Worm (Caenorhabditis elegans) whole organism, L4 larva: Measurements from ENCODE around the gene srx-125.
A peak's percentile ranks its signal among the peaks of the same experiment; 100 is the strongest.

Source experiments
- D1046.2 ChIP-seq: fragments of 200-800 bp; sonication (Bioruptor generic); IDR thresholded peaks from 2 replicates; pipeline ENCODE4 v1.3.6; 2022; ENCODE audit warnings: missing genetic modification characterization, missing compliant biosample characterization
- aha-1 ChIP-seq: fragments of 150-350 bp; peaks from one replicate; lab custom pipeline; 2014; ENCODE audit warnings: missing biosample characterization, missing genetic modification characterization
- ama-1 ChIP-seq: fragments of 150-350 bp; optimal IDR thresholded peaks from 2 replicates; lab custom pipeline; 2014; ENCODE audit warnings: inconsistent platforms, mixed read lengths
- dpl-1 ChIP-seq: fragments of 150-350 bp; optimal IDR thresholded peaks from 2 replicates; lab custom pipeline; 2014; ENCODE audit warnings: missing biosample characterization, missing genetic modification reagents, missing genetic modification characterization
- duxl-1 ChIP-seq: sonication (generic microtip); optimal IDR thresholded peaks from 2 replicates; lab custom pipeline; 2016; ENCODE audit warnings: mild to moderate bottlenecking, missing genetic modification characterization, moderate library complexity, missing compliant biosample characterization; ENCODE audit not compliant: poor library complexity
- egl-43 ChIP-seq: fragments of 200-800 bp; sonication (Bioruptor generic); IDR thresholded peaks from 2 replicates; pipeline ENCODE4 v1.3.6; 2022; ENCODE audit warnings: missing genetic modification reagents, missing genetic modification characterization, missing compliant biosample characterization
- lin-13 ChIP-seq: fragments of 150-350 bp; optimal IDR thresholded peaks from 2 replicates; lab custom pipeline; 2014; ENCODE audit warnings: missing biosample characterization, missing genetic modification reagents, missing genetic modification characterization
- lin-29 ChIP-seq: fragments of 200-800 bp; sonication (Bioruptor generic); IDR thresholded peaks from 2 replicates; pipeline ENCODE4 v1.3.6; 2022; ENCODE audit warnings: missing genetic modification reagents, missing genetic modification characterization, missing compliant biosample characterization
- mxl-2 ChIP-seq: fragments of 200-800 bp; sonication (Bioruptor generic); conservative IDR thresholded peaks from 2 replicates; pipeline ENCODE4 v1.3.6; 2022; ENCODE audit warnings: missing genetic modification reagents, missing genetic modification characterization, missing compliant biosample characterization
- nhr-102 ChIP-seq: sonication (generic microtip); optimal IDR thresholded peaks from 2 replicates; lab custom pipeline; 2016; ENCODE audit warnings: mild to moderate bottlenecking, missing genetic modification characterization, moderate library complexity, missing compliant biosample characterization
- rbr-2 ChIP-seq: sonication (generic microtip); optimal IDR thresholded peaks from 2 replicates; lab custom pipeline; 2016; ENCODE audit warnings: missing genotype, missing genetic modification characterization, missing compliant biosample characterization
- set-16 ChIP-seq: fragments of 200-800 bp; sonication (Bioruptor generic); IDR thresholded peaks from 2 replicates; pipeline ENCODE4 v1.3.6; 2022; ENCODE audit warnings: missing genetic modification reagents, missing genetic modification characterization, missing compliant biosample characterization
- zip-11 ChIP-seq: fragments of 200-800 bp; sonication (Bioruptor generic); IDR thresholded peaks from 2 replicates; pipeline ENCODE4 v1.3.6; 2022; ENCODE audit warnings: missing genetic modification characterization, missing compliant biosample characterization

The srx-125 gene

DNA sequence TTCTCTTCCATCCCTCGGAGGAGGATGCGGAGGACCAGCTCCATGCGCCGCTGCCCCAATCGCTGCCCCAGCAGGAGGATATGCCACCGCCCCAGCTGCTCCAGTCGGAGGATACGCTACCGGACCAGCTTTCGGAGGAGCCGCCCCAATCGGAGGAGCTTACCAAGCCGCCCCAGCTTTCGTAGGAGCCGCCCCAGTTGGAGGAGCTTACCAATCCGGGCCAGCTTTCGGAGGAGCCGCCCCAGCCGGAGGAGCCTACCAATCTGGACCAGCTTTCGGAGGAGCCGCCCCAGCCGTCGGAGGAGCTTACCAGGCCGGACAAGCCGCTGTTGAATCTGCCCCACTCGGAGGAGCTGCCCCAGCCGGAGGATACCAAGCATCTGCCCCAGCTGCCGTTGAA, 48.3 kb downstream of the srx-125 start (continued):
- TF ChIP-seq lin-29 (GFP tag; lab: Robert Waterston, UW) (no peak), dpl-1 (GFP tag; lab: Kevin White, UChicago) (no peak), zip-11 (GFP tag; lab: Robert Waterston, UW) (no peak), nhr-102 (no peak), duxl-1 (tag; lab: Kevin White, UChicago) (no peak), mxl-2 (GFP tag; lab: Robert Waterston, UW) (no peak), lin-13 (GFP tag; lab: Kevin White, UChicago) (no peak)

DNA sequence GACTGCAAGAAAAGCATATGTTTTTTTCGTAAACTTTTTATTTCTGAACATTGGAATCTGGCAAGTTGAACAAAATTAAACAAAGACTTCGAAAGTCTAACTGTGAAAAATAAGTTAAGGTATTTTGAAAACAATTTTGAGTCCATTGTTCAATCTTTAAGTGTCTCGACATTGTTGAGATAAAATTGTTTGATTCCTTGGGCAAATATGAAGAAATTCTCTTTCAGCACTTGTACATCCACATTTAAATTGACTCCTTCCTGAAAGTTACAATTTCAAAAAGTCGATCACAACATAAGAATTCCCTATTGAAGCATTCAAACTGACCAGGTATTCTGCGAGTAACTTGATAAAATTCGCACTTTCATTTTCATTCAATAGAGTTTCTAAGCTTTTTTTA, 49.0 kb downstream of the srx-125 start:
- TF ChIP-seq aha-1 (tag; lab: Kevin White, UChicago) (peak; percentile 59), ama-1 (lab: Kevin White, UChicago) (peak; percentile 41), rbr-2 (tag; lab: Kevin White, UChicago) (no peak)

DNA sequence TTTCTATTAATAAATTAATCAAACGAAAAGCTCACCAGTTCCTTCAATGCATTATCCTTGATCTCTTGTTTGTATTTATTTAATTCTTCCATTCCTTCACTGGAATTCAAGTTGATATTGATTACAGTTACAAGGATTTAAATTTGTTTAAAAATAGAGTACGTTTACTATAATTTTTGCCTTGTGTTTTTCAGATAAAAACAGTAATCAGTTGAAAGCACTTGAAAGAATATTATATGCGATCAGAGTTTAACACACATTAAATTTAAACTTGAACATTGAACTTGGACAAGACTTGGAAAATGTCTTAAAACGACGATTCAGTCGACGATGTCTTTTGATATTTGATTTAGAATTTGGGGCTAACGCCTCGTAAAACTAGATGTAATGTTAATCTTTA, 50.4 kb downstream of the srx-125 start, which contains the start of gene F53F1.6:
Gene F53F1.6 (minus strand): TSS at position 101 of the 400 bp plus-strand sequence.
- no peak for TF ChIP-seq egl-43 (GFP tag; lab: Robert Waterston, UW)
- no peak for TF ChIP-seq set-16 (GFP tag; lab: Robert Waterston, UW)
- TF ChIP-seq D1046.2 (GFP tag; lab: Robert Waterston, UW): no peak
